Worm (Caenorhabditis elegans): ENCODE measurements around the gene ZK353.10.

- no peak for TF ChIP-seq med-1 (GFP tag; optimal IDR thresholded peaks at IDR 0.05; ENCODE audit: insufficient read depth)
- TF ChIP-seq T22C8.4 (GFP tag; IDR thresholded peaks at IDR 0.05) = no peak
- no peak for TF ChIP-seq flt-1 (GFP tag; IDR thresholded peaks at IDR 0.05)
These were observed 23.4 kb downstream of the ZK353.10 start for ce11 chrIII:8370846-8371257.

Data from whole organism, midembryonic.